Fruit fly (Drosophila melanogaster): ENCODE results near the gene mil.

Gene mil

DNA sequence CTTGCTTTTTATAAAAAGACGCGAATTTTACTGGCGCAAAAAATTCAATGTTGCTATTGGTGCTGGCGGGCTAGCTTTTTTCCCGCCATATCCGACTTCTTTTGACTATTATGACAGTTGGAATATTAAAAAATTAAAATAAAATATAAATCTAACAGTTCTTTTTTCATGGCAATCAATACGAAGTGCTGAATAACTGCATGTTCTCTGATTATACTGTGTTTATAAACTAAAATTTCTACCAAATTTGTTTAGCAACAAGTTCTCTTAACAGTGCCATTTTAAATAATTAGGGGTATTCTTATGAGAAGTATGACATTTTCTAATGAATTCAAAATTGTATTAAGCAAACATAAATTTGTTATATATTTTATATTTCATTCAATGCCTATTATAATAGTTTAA lies 7.1 kb downstream of the mil start, which contains the start of gene Boh1 (continued):
- TF ChIP-seq CG11762 (GFP tag; optimal IDR thresholded peaks at IDR 0.05; ENCODE audit: insufficient read depth) (no peak), svp (GFP tag) (peak; percentile 69), Sox14 (GFP tag; optimal IDR thresholded peaks at IDR 0.05) (no peak), CG4318 (GFP tag; optimal IDR thresholded peaks at IDR 0.05) (no peak), CG6792 (GFP tag; optimal IDR thresholded peaks at IDR 0.05) (peak; percentile 11), acj6 (GFP tag; optimal IDR thresholded peaks at IDR 0.05) (no peak), net (GFP tag; optimal IDR thresholded peaks at IDR 0.05) (no peak), Hr39 (GFP tag; optimal IDR thresholded peaks at IDR 0.05) (no peak), pdm3 (GFP tag; optimal IDR thresholded peaks at IDR 0.05) (peak; percentile 23), CG3032 (tag; optimal IDR thresholded peaks at IDR 0.05) (peak; percentile 45), dac (GFP tag; optimal IDR thresholded peaks at IDR 0.05) (no peak), cyc (GFP tag; optimal IDR thresholded peaks at IDR 0.05) (peak; percentile 4), CG31627 (GFP tag; optimal IDR thresholded peaks at IDR 0.05) (no peak), Ets96B (tag; optimal IDR thresholded peaks at IDR 0.05) (no peak), Blimp-1 (GFP tag; optimal IDR thresholded peaks at IDR 0.05) (no peak), Eip93F (GFP tag; optimal IDR thresholded peaks at IDR 0.05) (no peak), esn (GFP tag; optimal IDR thresholded peaks at IDR 0.05) (peak; percentile 44), CG6854 (GFP tag; optimal IDR thresholded peaks at IDR 0.05) (no peak), Sox102F (GFP tag; optimal IDR thresholded peaks at IDR 0.05) (peak; percentile 1), CG8119 (GFP tag; IDR thresholded peaks at IDR 0.05) (no peak), Ets21C (GFP tag; optimal IDR thresholded peaks at IDR 0.05) (no peak), fd59A (GFP tag; optimal IDR thresholded peaks at IDR 0.05) (no peak), CG10669 (GFP tag; optimal IDR thresholded peaks at IDR 0.05) (no peak), spab (GFP tag; optimal IDR thresholded peaks at IDR 0.05) (no peak), CG9139 (GFP tag; optimal IDR thresholded peaks at IDR 0.05) (no peak), CG8319 (GFP tag; optimal IDR thresholded peaks at IDR 0.05) (no peak), CG10631 (GFP tag; optimal IDR thresholded peaks at IDR 0.05) (peak; percentile 13), fd85E (GFP tag; optimal IDR thresholded peaks at IDR 0.05) (no peak)

DNA sequence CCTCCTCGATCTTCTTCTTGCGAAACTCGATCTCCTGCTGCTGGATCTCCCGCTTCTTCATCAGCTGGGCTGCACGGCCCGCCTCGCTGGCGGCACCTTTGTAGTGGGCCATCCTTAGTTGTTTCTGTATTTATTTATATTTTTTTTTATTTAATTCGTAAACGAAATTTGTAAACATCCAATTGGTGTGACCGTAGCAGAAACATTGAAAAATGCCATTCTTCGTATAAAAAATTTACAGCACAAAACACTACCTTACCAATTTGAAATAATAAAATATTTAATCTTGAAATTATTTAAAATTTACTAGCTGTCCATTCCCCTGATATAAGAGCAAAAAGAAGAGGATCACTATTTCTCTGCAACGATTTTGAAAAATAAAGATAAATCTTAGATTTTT lies 8.6 kb downstream of the mil start, which contains the start of gene CG12259:
Gene CG12259 (minus strand): TSS at position 207 of the 400 bp plus-strand sequence.
- no peak for TF ChIP-seq pdm3 (GFP tag; optimal IDR thresholded peaks at IDR 0.05)
- TF ChIP-seq Smox (GFP tag; optimal IDR thresholded peaks at IDR 0.05), result no peak
- peak; percentile 13 for TF ChIP-seq esn (GFP tag; optimal IDR thresholded peaks at IDR 0.05)
- peak; percentile 26 for TF ChIP-seq Eip78C (GFP tag)
- TF ChIP-seq Gug (GFP tag; IDR thresholded peaks at IDR 0.05), result no peak
- peak; percentile 85 for TF ChIP-seq fkh (GFP tag; optimal IDR thresholded peaks at IDR 0.05)

DNA sequence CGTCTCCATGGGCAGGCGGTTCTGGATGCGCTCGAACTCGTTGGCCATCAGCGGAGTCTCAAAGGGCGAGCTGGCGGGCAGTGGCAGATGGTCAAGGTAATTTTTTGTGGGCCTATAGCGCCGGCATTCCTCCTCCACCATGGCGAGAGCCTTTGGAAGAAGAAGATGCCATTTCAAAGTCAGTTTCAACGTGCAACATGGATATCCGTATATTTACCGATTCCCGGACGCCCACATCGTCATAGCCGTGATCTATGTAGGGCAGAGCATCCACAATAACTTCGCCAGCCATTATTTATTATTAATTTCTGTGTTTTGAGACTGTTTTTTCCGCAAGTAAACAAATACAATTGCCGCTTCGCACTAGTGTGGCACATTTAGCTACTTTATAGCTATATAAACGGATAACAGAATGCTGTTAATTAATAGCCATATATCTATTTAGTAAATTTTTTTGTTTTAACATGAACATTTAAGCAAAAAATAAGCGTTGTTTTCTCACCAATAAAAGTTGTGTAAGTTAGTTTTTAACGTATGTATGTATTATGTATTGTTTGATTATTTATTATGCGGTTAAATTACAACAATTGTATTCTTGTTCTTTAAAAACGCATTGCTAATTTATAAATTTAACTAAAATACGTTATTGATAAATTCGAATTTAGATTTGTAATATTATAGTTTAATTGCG lies 9.9 kb downstream of the mil start, which contains the start of gene BCAS2:
Gene BCAS2 (minus strand): TSS at position 375 of the 691 bp plus-strand sequence.
- TF ChIP-seq pdm3 (GFP tag; optimal IDR thresholded peaks at IDR 0.05), result no peak
- no peak for TF ChIP-seq Eip78C (GFP tag)

DNA sequence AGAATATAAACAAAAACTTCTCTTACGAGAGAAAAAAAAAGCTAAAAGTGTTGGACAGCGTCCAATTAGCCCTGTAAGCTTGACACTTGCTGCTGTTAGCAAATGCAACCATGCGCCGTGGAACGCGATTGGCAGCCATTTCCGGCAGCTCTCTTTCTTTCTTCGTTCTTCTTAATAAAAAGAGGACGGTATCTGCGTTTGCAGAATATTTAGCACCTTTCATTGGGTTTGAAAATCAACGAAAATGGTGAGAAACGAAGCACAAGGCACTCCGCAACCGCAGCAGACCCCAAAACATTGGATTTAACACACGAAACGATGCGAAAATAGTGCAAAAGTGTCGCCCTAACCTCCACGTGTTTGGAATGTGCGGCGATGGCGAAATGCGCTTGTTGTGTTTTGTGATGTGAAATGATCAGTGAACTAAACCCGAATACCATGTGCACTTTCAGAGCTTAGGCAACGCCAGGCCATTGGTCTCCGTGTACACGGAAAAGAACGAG lies 10.5 kb downstream of the mil start, which contains the start of gene RpL4:
Gene RpL4 (plus strand): TSS at position 149 of the 503 bp plus-strand sequence.
- TF ChIP-seq Hr38 (GFP tag; optimal IDR thresholded peaks at IDR 0.05), result no peak
- peak; percentile 19 for TF ChIP-seq Hr4 (GFP tag; optimal IDR thresholded peaks at IDR 0.05)
- TF ChIP-seq CG6792 (GFP tag; optimal IDR thresholded peaks at IDR 0.05), result peak; percentile 56
- TF ChIP-seq CG10631 (GFP tag; optimal IDR thresholded peaks at IDR 0.05), result peak; percentile 17
- TF ChIP-seq OdsH (GFP tag; optimal IDR thresholded peaks at IDR 0.05), result peak; percentile 81
- peak; percentile 59 for TF ChIP-seq CG6808 (GFP tag; optimal IDR thresholded peaks at IDR 0.05)
- peak; percentile 58 to 87 for TF ChIP-seq ss (GFP tag; optimal IDR thresholded peaks at IDR 0.05)
- TF ChIP-seq CG11902 (GFP tag; optimal IDR thresholded peaks at IDR 0.05), result no peak
- TF ChIP-seq fkh (GFP tag; optimal IDR thresholded peaks at IDR 0.05), result peak; percentile 72
- no peak for TF ChIP-seq CG4318 (GFP tag; optimal IDR thresholded peaks at IDR 0.05)
- peak; percentile 82 for TF ChIP-seq eg (GFP tag; IDR thresholded peaks at IDR 0.05)
- peak; percentile 82 for TF ChIP-seq Sox102F (GFP tag; optimal IDR thresholded peaks at IDR 0.05)
- TF ChIP-seq CG32006 (GFP tag; optimal IDR thresholded peaks at IDR 0.05), result peak; percentile 52
- peak; percentile 40 for TF ChIP-seq dac (GFP tag; optimal IDR thresholded peaks at IDR 0.05)
- TF ChIP-seq CG16779 (tag; optimal IDR thresholded peaks at IDR 0.05), result peak; percentile 50
- TF ChIP-seq CG6163 (GFP tag; IDR thresholded peaks at IDR 0.05), result peak; percentile 89
- TF ChIP-seq Lpt (GFP tag; optimal IDR thresholded peaks at IDR 0.05), result no peak
- peak; percentile 56 to 82 for TF ChIP-seq salr (GFP tag; optimal IDR thresholded peaks at IDR 0.05)
- TF ChIP-seq CG15336 (GFP tag; IDR thresholded peaks at IDR 0.05), result no peak
- TF ChIP-seq Eip93F (GFP tag; optimal IDR thresholded peaks at IDR 0.05), result no peak
- TF ChIP-seq CG8319 (GFP tag; optimal IDR thresholded peaks at IDR 0.05), result peak; percentile 50
